Worm (Caenorhabditis elegans): ENCODE measurements around the gene sdz-28.
"Not testable (repeated sequence)": the region's sequence is repeated elsewhere in the genome, so short reads cannot be mapped to it uniquely, and the experiment has no call there.

The sdz-28 gene

ce11 chrII:2146900-2147375, 16.1 kb downstream of the sdz-28 start, which contains the start of gene C40A11.2:
TSS of gene C40A11.2 (plus strand) at chrII:2146950.
- TF ChIP-seq mdl-1 (tag; optimal IDR thresholded peaks at IDR 0.05) = no peak
- no peak for TF ChIP-seq nhr-237 (tag; optimal IDR thresholded peaks at IDR 0.05)
- TF ChIP-seq sea-2 (GFP tag; optimal IDR thresholded peaks at IDR 0.05) = no peak
- TF ChIP-seq pha-4 (tag; optimal IDR thresholded peaks at IDR 0.05) = no peak
- no peak for TF ChIP-seq lin-39 (tag; optimal IDR thresholded peaks at IDR 0.05)
- no peak for TF ChIP-seq ceh-28 (tag; optimal IDR thresholded peaks at IDR 0.05)
- no peak for TF ChIP-seq hmg-11 (tag; optimal IDR thresholded peaks at IDR 0.05)
- TF ChIP-seq ceh-16 (tag; optimal IDR thresholded peaks at IDR 0.05) = no peak
- TF ChIP-seq elt-3 (tag; optimal IDR thresholded peaks at IDR 0.05) = no peak
- TF ChIP-seq nhr-25 (tag; optimal IDR thresholded peaks at IDR 0.05) = no peak
- no peak for TF ChIP-seq eor-1 (tag; optimal IDR thresholded peaks at IDR 0.05)
- no peak for TF ChIP-seq nhr-12 (tag; optimal IDR thresholded peaks at IDR 0.05)
- TF ChIP-seq R02D3.7 (tag; optimal IDR thresholded peaks at IDR 0.05) = no peak
- TF ChIP-seq pqm-1 (tag; optimal IDR thresholded peaks at IDR 0.05) = no peak
- no peak for TF ChIP-seq ZK546.5 (tag; optimal IDR thresholded peaks at IDR 0.05)
- no peak for TF ChIP-seq tbx-2 (tag; optimal IDR thresholded peaks at IDR 0.05)
- TF ChIP-seq nhr-76 (tag; optimal IDR thresholded peaks at IDR 0.05) = no peak
- TF ChIP-seq elt-2 (tag; optimal IDR thresholded peaks at IDR 0.05) = no peak

DNA sequence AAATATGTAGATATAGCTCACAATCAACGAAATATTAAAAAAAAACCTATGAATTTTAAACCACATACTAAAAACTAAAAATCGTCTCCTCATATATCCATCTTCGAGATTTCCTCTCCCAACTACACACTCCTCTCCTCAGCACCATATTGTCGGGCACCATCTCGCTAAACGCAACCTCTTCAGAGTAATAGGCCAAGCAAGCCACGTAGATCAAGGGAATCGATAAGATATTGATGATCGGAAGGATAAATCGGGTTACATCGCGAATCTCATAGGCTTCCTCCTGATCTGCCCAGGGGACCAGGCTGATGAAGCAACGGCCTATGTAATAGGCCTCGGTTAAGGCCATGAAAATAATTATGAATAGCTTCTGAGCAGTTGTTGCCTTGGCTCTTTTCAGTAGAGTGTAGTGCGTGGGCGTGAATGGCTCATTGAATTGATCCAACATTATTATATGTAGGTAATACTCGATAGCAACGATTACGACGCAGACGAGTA, 19.7 kb downstream of the sdz-28 start, which contains the start of the genes C40A11.7 and C40A11.8:
C40A11.7 (minus strand) TSS at position 101 of the 501 bp plus-strand sequence.
C40A11.8 (minus strand) TSS at position 451 of the 501 bp plus-strand sequence.
- TF ChIP-seq elt-2 (tag; optimal IDR thresholded peaks at IDR 0.05) (no peak), nhr-28 (tag; optimal IDR thresholded peaks at IDR 0.05) (no peak), ceh-28 (tag; optimal IDR thresholded peaks at IDR 0.05) (no peak)

- TF ChIP-seq ceh-28 (tag; optimal IDR thresholded peaks at IDR 0.05) (no peak), pqm-1 (tag; optimal IDR thresholded peaks at IDR 0.05) (peak; percentile 9), nhr-23 (tag; optimal IDR thresholded peaks at IDR 0.05) (no peak), unc-39 (tag; optimal IDR thresholded peaks at IDR 0.05) (no peak), lin-39 (tag; optimal IDR thresholded peaks at IDR 0.05) (no peak), sea-2 (GFP tag; optimal IDR thresholded peaks at IDR 0.05) (no peak)
These were observed 21.6 kb downstream of the sdz-28 start for ce11 chrII:2152455-2152854.

DNA sequence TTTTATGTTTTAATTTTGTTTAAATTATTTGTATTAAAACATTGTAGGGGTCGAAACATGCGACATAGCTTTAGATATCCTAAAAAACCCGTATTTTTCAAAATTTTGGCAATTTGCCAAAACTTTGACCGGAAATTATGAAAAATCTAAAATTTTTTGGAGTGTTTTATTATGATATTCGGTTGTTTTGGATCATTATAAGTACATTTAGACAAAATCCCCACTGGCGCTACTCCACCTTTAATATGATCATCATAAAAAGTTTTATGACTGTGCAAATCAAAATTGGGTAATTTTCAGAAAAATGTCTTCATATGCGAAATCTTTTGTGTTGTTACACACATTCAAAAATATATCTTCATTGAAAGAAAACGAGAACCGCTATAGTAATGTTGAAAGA, 22.8 kb downstream of the sdz-28 start, which contains the start of gene math-18:
math-18 (plus strand) TSS at position 301 of the 400 bp plus-strand sequence.
- TF ChIP-seq unc-62 (GFP tag; optimal IDR thresholded peaks at IDR 0.05); lin-15B (tag; optimal IDR thresholded peaks at IDR 0.05); nhr-25 (tag; optimal IDR thresholded peaks at IDR 0.05): not testable (repeated sequence)

DNA sequence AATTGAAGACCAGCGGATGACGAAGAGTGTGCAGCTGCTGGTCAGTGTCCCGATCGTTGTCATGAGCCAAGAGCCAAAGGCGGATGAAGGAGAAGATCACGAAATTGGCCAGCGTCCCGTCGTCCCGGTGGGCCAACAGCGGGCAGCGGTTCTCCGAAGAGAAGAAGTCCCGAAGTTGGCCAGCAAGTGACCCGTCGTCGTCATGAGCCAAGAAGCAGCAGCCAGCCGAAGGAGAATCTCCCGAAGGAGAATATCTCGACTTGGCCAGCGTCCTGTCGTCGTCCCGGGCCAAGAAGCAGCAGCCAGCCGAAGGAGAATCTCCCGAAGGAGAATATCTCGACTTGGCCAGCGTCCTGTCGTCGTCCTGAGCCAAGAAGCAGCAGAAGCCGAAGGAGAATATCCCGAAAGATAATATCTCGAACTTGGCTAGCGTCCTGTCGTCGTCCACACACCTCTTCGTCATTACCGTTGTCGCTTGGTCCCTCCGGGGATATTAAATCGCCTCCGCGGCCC, 32.6 kb downstream of the sdz-28 start, which contains the start of gene C33C12.11:
C33C12.11 (minus strand) TSS at position 463 of the 513 bp plus-strand sequence.
- not testable (repeated sequence) for TF ChIP-seq nhr-77, snpc-4, daf-12 (tag; optimal IDR thresholded peaks at IDR 0.05)

DNA sequence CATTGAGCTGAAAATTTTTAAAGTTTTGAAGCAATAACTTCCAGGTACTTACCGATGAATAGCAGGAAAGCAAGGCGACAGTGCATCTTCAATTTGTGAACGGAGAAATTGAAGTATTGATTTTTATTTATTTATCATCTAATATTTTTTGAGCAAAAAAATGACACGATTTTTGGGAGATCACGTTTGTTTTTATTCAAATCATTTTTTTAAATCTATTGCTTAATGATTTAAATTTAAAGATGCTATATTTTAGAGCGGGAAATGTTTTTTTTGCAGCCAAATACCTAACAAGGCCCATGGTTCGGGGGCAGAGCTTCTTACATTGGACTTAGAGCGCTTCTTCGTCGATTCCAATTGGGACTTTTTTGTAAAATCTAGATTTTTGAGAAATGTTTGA, 35.5 kb downstream of the sdz-28 start, which contains the start of gene C33C12.4:
C33C12.4 (minus strand) TSS at position 101 of the 400 bp plus-strand sequence.
- TF ChIP-seq egl-27 (tag; optimal IDR thresholded peaks at IDR 0.05) (no peak), eor-1 (tag; optimal IDR thresholded peaks at IDR 0.05) (no peak), sea-2 (GFP tag; optimal IDR thresholded peaks at IDR 0.05) (no peak), nhr-23 (tag; optimal IDR thresholded peaks at IDR 0.05) (no peak), ZK546.5 (tag; optimal IDR thresholded peaks at IDR 0.05) (no peak), lin-39 (tag; optimal IDR thresholded peaks at IDR 0.05) (no peak), daf-12 (tag; optimal IDR thresholded peaks at IDR 0.05) (no peak), egl-5 (tag; optimal IDR thresholded peaks at IDR 0.05) (no peak), nhr-76 (tag; optimal IDR thresholded peaks at IDR 0.05) (no peak), ceh-28 (tag; optimal IDR thresholded peaks at IDR 0.05) (no peak), nhr-28 (tag; optimal IDR thresholded peaks at IDR 0.05) (no peak), nhr-25 (tag; optimal IDR thresholded peaks at IDR 0.05) (no peak), zag-1 (tag; optimal IDR thresholded peaks at IDR 0.05) (no peak), fkh-10 (GFP tag; optimal IDR thresholded peaks at IDR 0.05) (no peak), ama-1 (optimal IDR thresholded peaks at IDR 0.05) (no peak), elt-3 (tag; optimal IDR thresholded peaks at IDR 0.05) (no peak), fkh-2 (tag; optimal IDR thresholded peaks at IDR 0.05) (no peak)

Measured in whole organism, L3 larva.